Worm (Caenorhabditis elegans) whole organism, L3 larva: ENCODE measurements around the gene F56F11.4.
"Not testable (repeated sequence)": the region's sequence is repeated elsewhere in the genome, so short reads cannot be mapped to it uniquely, and the experiment has no call there.

Source experiments
- ama-1 ChIP-seq: fragments of 150-350 bp; optimal IDR thresholded peaks from 2 replicates; lab custom pipeline; 2018
- ceh-28 ChIP-seq: fragments of 150-350 bp; optimal IDR thresholded peaks from 2 replicates; lab custom pipeline; 2014; ENCODE audit warnings: missing biosample characterization, missing genetic modification reagents, missing genetic modification characterization
- ceh-82 ChIP-seq: fragments of 150-350 bp; optimal IDR thresholded peaks from 2 replicates; lab custom pipeline; 2014; ENCODE audit warnings: missing biosample characterization, missing genetic modification characterization
- ceh-9 ChIP-seq: sonication (generic microtip); optimal IDR thresholded peaks from 2 replicates; lab custom pipeline; 2018; ENCODE audit warnings: missing biosample characterization, missing genetic modification characterization
- daf-12 ChIP-seq: fragments of 150-350 bp; optimal IDR thresholded peaks from 2 replicates; lab custom pipeline; 2014; ENCODE audit warnings: missing biosample characterization, missing genetic modification reagents, missing genetic modification characterization
- egl-5 ChIP-seq: fragments of 150-350 bp; optimal IDR thresholded peaks from 2 replicates; lab custom pipeline; 2017; ENCODE audit warnings: missing biosample characterization, missing genetic modification reagents, missing genetic modification characterization, inconsistent platforms
- elt-1 ChIP-seq: fragments of 150-350 bp; optimal IDR thresholded peaks from 2 replicates; lab custom pipeline; 2014; ENCODE audit warnings: missing biosample characterization, missing genetic modification characterization
- elt-2 ChIP-seq: sonication (generic microtip); optimal IDR thresholded peaks from 2 replicates; lab custom pipeline; 2016; ENCODE audit warnings: missing genetic modification reagents, mild to moderate bottlenecking, missing genetic modification characterization, missing compliant biosample characterization
- fkh-10 ChIP-seq: sonication (generic microtip); optimal IDR thresholded peaks from 2 replicates; lab custom pipeline; 2017; ENCODE audit warnings: missing biosample characterization, missing genetic modification reagents, missing genetic modification characterization
- fkh-2 ChIP-seq: fragments of 150-350 bp; optimal IDR thresholded peaks from 2 replicates; lab custom pipeline; 2014; ENCODE audit warnings: missing biosample characterization, missing genetic modification reagents, missing genetic modification characterization
- fos-1 ChIP-seq: fragments of 150-350 bp; optimal IDR thresholded peaks from 2 replicates; lab custom pipeline; 2014; ENCODE audit warnings: missing biosample characterization, missing genetic modification characterization
- hmg-11 ChIP-seq: sonication (generic microtip); optimal IDR thresholded peaks from 2 replicates; lab custom pipeline; 2016; ENCODE audit warnings: missing genetic modification characterization, missing compliant biosample characterization
- lin-39 ChIP-seq: fragments of 150-350 bp; optimal IDR thresholded peaks from 2 replicates; lab custom pipeline; 2018; ENCODE audit warnings: missing biosample characterization, missing genetic modification reagents, missing genetic modification characterization
- mdl-1 ChIP-seq: fragments of 150-350 bp; optimal IDR thresholded peaks from 2 replicates; lab custom pipeline; 2014; ENCODE audit warnings: missing biosample characterization, missing genetic modification characterization
- nfya-1 ChIP-seq: sonication (generic microtip); optimal IDR thresholded peaks from 2 replicates; lab custom pipeline; 2017; ENCODE audit warnings: missing genetic modification characterization, mild to moderate bottlenecking, missing compliant biosample characterization, antibody characterized with exemption, moderate library complexity; ENCODE audit not compliant: insufficient read depth
- nhr-11 ChIP-seq: fragments of 150-350 bp; optimal IDR thresholded peaks from 2 replicates; lab custom pipeline; 2014; ENCODE audit warnings: missing biosample characterization, missing genetic modification characterization
- nhr-23 ChIP-seq: fragments of 150-350 bp; optimal IDR thresholded peaks from 2 replicates; lab custom pipeline; 2014; ENCODE audit warnings: missing biosample characterization, missing genetic modification reagents, missing genetic modification characterization
- nhr-237 ChIP-seq: fragments of 150-350 bp; optimal IDR thresholded peaks from 2 replicates; lab custom pipeline; 2014; ENCODE audit warnings: missing biosample characterization, missing genetic modification characterization
- nhr-25 ChIP-seq: sonication (generic microtip); optimal IDR thresholded peaks from 2 replicates; lab custom pipeline; 2017; ENCODE audit warnings: missing biosample characterization, missing genetic modification characterization
- nhr-43 ChIP-seq: sonication (generic microtip); optimal IDR thresholded peaks from 2 replicates; lab custom pipeline; 2016; ENCODE audit warnings: mild to moderate bottlenecking, missing genetic modification characterization, missing compliant biosample characterization; ENCODE audit not compliant: poor library complexity, severe bottlenecking
- nhr-76 ChIP-seq: fragments of 150-350 bp; sonication (generic microtip); optimal IDR thresholded peaks from 5 replicates; lab custom pipeline; 2014; ENCODE audit warnings: missing biosample characterization, missing genetic modification characterization
- sea-2 ChIP-seq: fragments of 150-350 bp; sonication (generic microtip); optimal IDR thresholded peaks from 4 replicates; lab custom pipeline; 2014; ENCODE audit warnings: missing biosample characterization, missing genetic modification reagents, missing genetic modification characterization
- skn-1 ChIP-seq: fragments of 150-350 bp; optimal IDR thresholded peaks from 2 replicates; lab custom pipeline; 2014; ENCODE audit warnings: missing biosample characterization, missing genetic modification characterization
- snpc-4 ChIP-seq: fragments of 150-350 bp; optimal IDR thresholded peaks from 2 replicates; lab custom pipeline; 2014; ENCODE audit warnings: missing biosample characterization, missing genetic modification characterization
- tbx-2 ChIP-seq: sonication (generic microtip); optimal IDR thresholded peaks from 2 replicates; lab custom pipeline; 2016; ENCODE audit warnings: mild to moderate bottlenecking, missing genetic modification characterization, missing compliant biosample characterization
- unc-39 ChIP-seq: sonication (generic microtip); optimal IDR thresholded peaks from 4 replicates; lab custom pipeline; 2017; ENCODE audit warnings: missing biosample characterization, missing genetic modification characterization
- ztf-11 ChIP-seq: fragments of 150-350 bp; optimal IDR thresholded peaks from 2 replicates; lab custom pipeline; 2014; ENCODE audit warnings: missing biosample characterization, missing genetic modification characterization
- ztf-4 ChIP-seq: fragments of 150-350 bp; optimal IDR thresholded peaks from 2 replicates; lab custom pipeline; 2014; ENCODE audit warnings: missing biosample characterization, missing genetic modification characterization

Gene F56F11.4

ce11 chrIII:2834998-2835397 is 21.0 kb upstream of the F56F11.4 start:
- no peak for TF ChIP-seq nfya-1 (tag; lab: Kevin White, UChicago)
- peak; percentile 89 for TF ChIP-seq ceh-28
- TF ChIP-seq, all 47 proteins: peak for 1

ce11 chrIII:2836339-2836738 is 19.7 kb upstream of the F56F11.4 start, which contains the start of gene josd-1:
TSS of gene josd-1 (plus strand) at chrIII:2836639.
- TF ChIP-seq fkh-2 (tag; lab: Kevin White, UChicago) (no peak), nfya-1 (tag; lab: Kevin White, UChicago) (no peak), nhr-11 (tag; lab: Kevin White, UChicago) (no peak), nhr-76 (tag; lab: Kevin White, UChicago) (no peak), lin-39 (no peak), nhr-23 (no peak), mdl-1 (no peak), ama-1 (no peak), ztf-11 (tag; lab: Kevin White, UChicago) (no peak), ztf-4 (no peak), fkh-10 (no peak), nhr-43 (tag; lab: Kevin White, UChicago) (no peak), ceh-82 (tag; lab: Kevin White, UChicago) (no peak), skn-1 (no peak)

- peak; percentile 98 for TF ChIP-seq ceh-28
These were observed 19.1 kb upstream of the F56F11.4 start for ce11 chrIII:2836742-2837416.

ce11 chrIII:2840877-2841540 is 15.0 kb upstream of the F56F11.4 start, which contains the start of gene Y71H2AR.2:
TSS of gene Y71H2AR.2 (minus strand) at chrIII:2840927.
- TF ChIP-seq fos-1 (no peak), nhr-237 (tag; lab: Kevin White, UChicago) (no peak), egl-5 (tag; lab: Kevin White, UChicago) (no peak)
- TF ChIP-seq, all 47 proteins: peak for 0

ce11 chrIII:2841856-2842373 is 14.1 kb upstream of the F56F11.4 start, which contains the start of gene H34I24.2:
TSS of gene H34I24.2 (plus strand) at chrIII:2842044.
- TF ChIP-seq sea-2 (GFP tag; lab: Kevin White, UChicago) (no peak), elt-2 (tag; lab: Kevin White, UChicago) (peak; percentile 66)

- not testable (repeated sequence) for TF ChIP-seq fos-1; nhr-76 (tag; lab: Kevin White, UChicago); nhr-25
These were observed 9.3 kb upstream of the F56F11.4 start, which contains the start of gene H34I24.1 for ce11 chrIII:2846747-2847146. TSS of gene H34I24.1 (plus strand) at chrIII:2847047.

ce11 chrIII:2858334-2858733 is 2.3 kb downstream of the F56F11.4 start:
- TF ChIP-seq nhr-23, result no peak
- no peak for TF ChIP-seq lin-39
- TF ChIP-seq ceh-9 (tag; lab: Kevin White, UChicago), result no peak
- no peak for TF ChIP-seq daf-12 (tag; lab: Kevin White, UChicago)
- TF ChIP-seq unc-39, result no peak
- no peak for TF ChIP-seq tbx-2 (tag; lab: Kevin White, UChicago)
- TF ChIP-seq hmg-11 (tag; lab: Kevin White, UChicago), result no peak
- no peak for TF ChIP-seq fkh-10
- no peak for TF ChIP-seq elt-1 (tag; lab: Kevin White, UChicago)
- no peak for TF ChIP-seq snpc-4 (tag; lab: Kevin White, UChicago)
